Worm (Caenorhabditis elegans) whole organism, young adult: ENCODE results near the gene noa-1.

Experiments used
- F23B12.7 ChIP-seq: sonication (generic microtip); optimal IDR thresholded peaks from 2 replicates; lab custom pipeline; 2017; ENCODE audit warnings: missing genetic modification characterization, mild to moderate bottlenecking, missing compliant biosample characterization, antibody characterized with exemption, moderate library complexity; ENCODE audit not compliant: insufficient read depth
- F33H1.4 ChIP-seq: fragments of 200-800 bp; sonication (Bioruptor generic); IDR thresholded peaks from 2 replicates; pipeline ENCODE4 v1.3.6; 2022; ENCODE audit warnings: missing genetic modification reagents, missing genetic modification characterization, missing compliant biosample characterization
- F39B2.1 ChIP-seq: fragments of 200-800 bp; sonication (Bioruptor generic); IDR thresholded peaks from 2 replicates; pipeline ENCODE4 v1.3.6; 2022; ENCODE audit warnings: missing genetic modification reagents, missing genetic modification characterization, missing compliant biosample characterization
- K12H6.12 ChIP-seq: fragments of 200-800 bp; sonication (Bioruptor generic); optimal IDR thresholded peaks from 2 replicates; lab custom pipeline; 2018; ENCODE audit warnings: mild to moderate bottlenecking, missing genetic modification characterization, missing compliant biosample characterization
- ama-1 ChIP-seq, 3 experiments: fragments of 150-350 bp in 1 of 3; sonication (generic microtip) in 2 of 3; optimal IDR thresholded peaks; 2 replicates each; lab custom pipeline; 2014 to 2018; ENCODE audit warnings: missing biosample characterization in 2 of 3, missing genetic modification characterization in 2 of 3, missing genetic modification reagents in 2 of 3
- athp-1 ChIP-seq: sonication (generic microtip); optimal IDR thresholded peaks from 2 replicates; lab custom pipeline; 2017; ENCODE audit warnings: mild to moderate bottlenecking, missing genetic modification characterization, missing compliant biosample characterization
- attf-6 ChIP-seq: fragments of 200-800 bp; sonication (Bioruptor generic); IDR thresholded peaks from 2 replicates; pipeline ENCODE4 v1.3.6; 2022; ENCODE audit warnings: missing genetic modification reagents, missing genetic modification characterization, missing compliant biosample characterization
- dpff-1 ChIP-seq: sonication (generic microtip); optimal IDR thresholded peaks from 2 replicates; lab custom pipeline; 2017; ENCODE audit warnings: mild to moderate bottlenecking, missing genetic modification characterization, missing compliant biosample characterization
- ekl-4 ChIP-seq: fragments of 200-800 bp; sonication (Bioruptor generic); IDR thresholded peaks from 2 replicates; pipeline ENCODE4 v1.3.6; 2022; ENCODE audit warnings: missing genetic modification reagents, missing genetic modification characterization, missing compliant biosample characterization
- hmg-1.2 ChIP-seq: fragments of 200-800 bp; sonication (Bioruptor generic); IDR thresholded peaks from 2 replicates; pipeline ENCODE4 v1.3.6; 2022; ENCODE audit warnings: missing genetic modification reagents, missing genetic modification characterization, missing compliant biosample characterization
- lin-40 ChIP-seq: sonication (generic microtip); optimal IDR thresholded peaks from 2 replicates; lab custom pipeline; 2016; ENCODE audit warnings: missing genetic modification characterization, mild to moderate bottlenecking, missing compliant biosample characterization, missing genotype, missing genetic modification reagents
- nhr-120 ChIP-seq: fragments of 200-800 bp; sonication (Bioruptor generic); IDR thresholded peaks from 2 replicates; pipeline ENCODE4 v1.3.6; 2022; ENCODE audit warnings: missing genetic modification characterization, missing compliant biosample characterization
- snpc-4 ChIP-seq, 5 experiments: fragments of 150-350 bp in 1 of 5; sonication (generic microtip) in 4 of 5; optimal IDR thresholded peaks; 2 replicates each; lab custom pipeline; 2014 to 2018; ENCODE audit warnings: missing genetic modification characterization in 5 of 5, missing biosample characterization in 3 of 5, antibody characterized with exemption in 2 of 5, mild to moderate bottlenecking in 2 of 5, missing compliant biosample characterization in 2 of 5, missing genotype in 2 of 5, moderate library complexity in 2 of 5, missing genetic modification reagents in 1 of 5
- ztf-22 ChIP-seq: fragments of 200-800 bp; sonication (Bioruptor generic); optimal IDR thresholded peaks from 2 replicates; lab custom pipeline; 2018; ENCODE audit warnings: mild to moderate bottlenecking, missing genetic modification characterization, moderate library complexity, missing compliant biosample characterization

DNA sequence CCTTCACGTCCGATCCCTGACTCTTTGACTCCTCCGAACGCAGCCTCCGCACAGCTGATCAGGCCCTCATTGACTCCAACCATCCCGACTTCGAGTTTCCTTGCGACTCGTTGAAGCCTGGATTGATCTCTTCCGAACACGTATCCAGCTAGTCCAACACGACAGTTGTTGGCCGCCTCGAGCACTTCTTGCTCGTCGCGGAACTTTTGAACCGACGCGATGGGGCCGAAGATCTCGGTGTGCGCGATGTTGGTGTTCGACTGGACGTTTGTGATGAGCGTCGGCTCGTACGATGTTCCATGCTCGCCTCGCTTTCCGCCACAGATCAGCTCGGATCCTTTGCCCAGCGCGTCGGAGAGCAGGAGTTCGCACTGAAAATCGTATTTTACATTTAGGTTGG is 53.3 kb downstream of the noa-1 start:
- no peak for TF ChIP-seq F33H1.4 (GFP tag; lab: Robert Waterston, UW)
- TF ChIP-seq attf-6 (GFP tag; lab: Robert Waterston, UW), result no peak
- no peak for TF ChIP-seq snpc-4 (GFP tag; optimal IDR thresholded peaks at IDR 0.05; lab: Kevin White, UChicago)
- no peak for TF ChIP-seq snpc-4 (tag; optimal IDR thresholded peaks at IDR 0.05; lab: Kevin White, UChicago)
- no peak for TF ChIP-seq ama-1 (optimal IDR thresholded peaks at IDR 0.05; lab: Kevin White, UChicago)
- no peak for TF ChIP-seq ama-1 (GFP tag; optimal IDR thresholded peaks at IDR 0.05; lab: Kevin White, UChicago)
- TF ChIP-seq nhr-120 (GFP tag; lab: Robert Waterston, UW), result no peak
- TF ChIP-seq dpff-1 (tag; lab: Kevin White, UChicago), result no peak
- no peak for TF ChIP-seq lin-40 (tag; lab: Kevin White, UChicago)
- TF ChIP-seq F39B2.1 (GFP tag; lab: Robert Waterston, UW), result no peak
- no peak for TF ChIP-seq athp-1 (tag; lab: Kevin White, UChicago)
- no peak for TF ChIP-seq hmg-1.2 (GFP tag; lab: Robert Waterston, UW)
- TF ChIP-seq K12H6.12 (tag; lab: Kevin White, UChicago), result no peak
- TF ChIP-seq F23B12.7, result no peak
- TF ChIP-seq ztf-22, result no peak
- TF ChIP-seq ekl-4 (GFP tag; lab: Robert Waterston, UW), result no peak
